Worm (Caenorhabditis elegans) whole organism, L2 larva: Measurements from ENCODE around the gene saeg-2.
A peak's percentile ranks its signal among the peaks of the same experiment; 100 is the strongest.

Experiments
- C34F6.9 ChIP-seq: fragments of 150-350 bp; optimal IDR thresholded peaks from 2 replicates; lab custom pipeline; 2014; ENCODE audit warnings: missing biosample characterization, missing genetic modification characterization
- F13H6.1 ChIP-seq: sonication (generic microtip); optimal IDR thresholded peaks from 2 replicates; lab custom pipeline; 2016; ENCODE audit warnings: missing genetic modification characterization, missing compliant biosample characterization
- R02D3.7 ChIP-seq: fragments of 150-350 bp; optimal IDR thresholded peaks from 2 replicates; lab custom pipeline; 2014; ENCODE audit warnings: missing biosample characterization, missing genetic modification characterization
- Y55F3AM.14 ChIP-seq: fragments of 200-800 bp; sonication (Bioruptor generic); optimal IDR thresholded peaks from 2 replicates; lab custom pipeline; 2018; ENCODE audit warnings: mild to moderate bottlenecking, missing genetic modification characterization, missing compliant biosample characterization
- ZK546.5 ChIP-seq: sonication (generic microtip); optimal IDR thresholded peaks from 2 replicates; lab custom pipeline; 2017; ENCODE audit warnings: missing biosample characterization, missing genetic modification characterization
- alr-1 ChIP-seq: fragments of 150-350 bp; optimal IDR thresholded peaks from 2 replicates; lab custom pipeline; 2014; ENCODE audit warnings: missing biosample characterization, missing genetic modification characterization
- aly-2 ChIP-seq: fragments of 150-350 bp; optimal IDR thresholded peaks from 2 replicates; lab custom pipeline; 2014; ENCODE audit warnings: missing biosample characterization, missing genetic modification characterization
- ama-1 ChIP-seq: fragments of 150-350 bp; optimal IDR thresholded peaks from 2 replicates; lab custom pipeline; 2018; ENCODE audit warnings: inconsistent platforms
- blmp-1 ChIP-seq: sonication (generic microtip); optimal IDR thresholded peaks from 2 replicates; lab custom pipeline; 2017; ENCODE audit warnings: missing genetic modification characterization, mild to moderate bottlenecking, missing compliant biosample characterization, antibody characterized with exemption, moderate library complexity; ENCODE audit not compliant: insufficient read depth
- ceh-16 ChIP-seq: fragments of 150-350 bp; optimal IDR thresholded peaks from 2 replicates; lab custom pipeline; 2014; ENCODE audit warnings: missing biosample characterization, missing genetic modification characterization
- ceh-82 ChIP-seq: fragments of 150-350 bp; optimal IDR thresholded peaks from 2 replicates; lab custom pipeline; 2014; ENCODE audit warnings: missing biosample characterization, missing genetic modification characterization
- crh-2 ChIP-seq: sonication (generic microtip); optimal IDR thresholded peaks from 2 replicates; lab custom pipeline; 2017; ENCODE audit warnings: missing biosample characterization, missing genetic modification characterization
- dmd-4 ChIP-seq: sonication (generic microtip); optimal IDR thresholded peaks from 2 replicates; lab custom pipeline; 2017; ENCODE audit warnings: missing biosample characterization, missing genetic modification characterization
- egl-27 ChIP-seq: sonication (generic microtip); optimal IDR thresholded peaks from 3 replicates; lab custom pipeline; 2017; ENCODE audit warnings: missing biosample characterization, missing genetic modification reagents, missing genetic modification characterization
- elt-1 ChIP-seq: fragments of 150-350 bp; optimal IDR thresholded peaks from 2 replicates; lab custom pipeline; 2014; ENCODE audit warnings: missing biosample characterization, missing genetic modification characterization
- elt-3 ChIP-seq: sonication (generic microtip); optimal IDR thresholded peaks from 2 replicates; lab custom pipeline; 2017; ENCODE audit warnings: missing biosample characterization, missing genetic modification characterization
- fos-1 ChIP-seq: fragments of 150-350 bp; optimal IDR thresholded peaks from 2 replicates; lab custom pipeline; 2014; ENCODE audit warnings: missing biosample characterization, missing genetic modification characterization
- gmeb-1 ChIP-seq: fragments of 150-350 bp; optimal IDR thresholded peaks from 2 replicates; lab custom pipeline; 2014; ENCODE audit warnings: missing biosample characterization, missing genetic modification characterization
- lin-11 ChIP-seq: fragments of 150-350 bp; sonication (generic microtip); optimal IDR thresholded peaks from 2 replicates; lab custom pipeline; 2014; ENCODE audit warnings: missing biosample characterization, missing genetic modification characterization, inconsistent platforms, mixed read lengths
- lin-13 ChIP-seq: fragments of 150-350 bp; optimal IDR thresholded peaks from 2 replicates; lab custom pipeline; 2014; ENCODE audit warnings: missing biosample characterization, missing genetic modification reagents, missing genetic modification characterization
- lin-39 ChIP-seq: fragments of 150-350 bp; optimal IDR thresholded peaks from 2 replicates; lab custom pipeline; 2014; ENCODE audit warnings: missing biosample characterization, missing genetic modification reagents, missing genetic modification characterization
- lsy-2 ChIP-seq, 2 experiments: fragments of 150-350 bp in 1 of 2; sonication (generic microtip) in 1 of 2; optimal IDR thresholded peaks; 2 replicates each; lab custom pipeline; 2014 to 2017; ENCODE audit warnings: missing biosample characterization in 2 of 2, missing genetic modification characterization in 2 of 2
- mab-5 ChIP-seq: fragments of 150-350 bp; optimal IDR thresholded peaks from 2 replicates; lab custom pipeline; 2014; ENCODE audit warnings: missing biosample characterization, missing genetic modification characterization
- mbf-1 ChIP-seq: sonication (generic microtip); optimal IDR thresholded peaks from 2 replicates; lab custom pipeline; 2017; ENCODE audit warnings: missing biosample characterization, missing genetic modification characterization
- mdl-1 ChIP-seq, 2 experiments: fragments of 150-350 bp in 1 of 2; sonication (generic microtip) in 1 of 2; optimal IDR thresholded peaks; 2 replicates each; lab custom pipeline; 2017; ENCODE audit warnings: missing biosample characterization in 2 of 2, missing genetic modification characterization in 2 of 2
- nhr-10 ChIP-seq: sonication (generic microtip); optimal IDR thresholded peaks from 2 replicates; lab custom pipeline; 2017; ENCODE audit warnings: missing biosample characterization, missing genetic modification characterization
- nhr-11 ChIP-seq: fragments of 150-350 bp; optimal IDR thresholded peaks from 2 replicates; lab custom pipeline; 2014; ENCODE audit warnings: missing biosample characterization, missing genetic modification characterization
- nhr-12 ChIP-seq: fragments of 150-350 bp; optimal IDR thresholded peaks from 2 replicates; lab custom pipeline; 2014; ENCODE audit warnings: missing biosample characterization, missing genetic modification characterization
- nhr-129 ChIP-seq: fragments of 150-350 bp; optimal IDR thresholded peaks from 2 replicates; lab custom pipeline; 2014; ENCODE audit warnings: missing biosample characterization, missing genetic modification characterization
- nhr-21 ChIP-seq: fragments of 150-350 bp; optimal IDR thresholded peaks from 2 replicates; lab custom pipeline; 2014; ENCODE audit warnings: missing biosample characterization, missing genetic modification characterization
- nhr-23 ChIP-seq: fragments of 150-350 bp; optimal IDR thresholded peaks from 2 replicates; lab custom pipeline; 2014; ENCODE audit warnings: missing biosample characterization, missing genetic modification reagents, missing genetic modification characterization
- nhr-237 ChIP-seq: fragments of 150-350 bp; optimal IDR thresholded peaks from 2 replicates; lab custom pipeline; 2014; ENCODE audit warnings: missing biosample characterization, missing genetic modification characterization
- nhr-25 ChIP-seq: fragments of 150-350 bp; sonication (generic microtip); optimal IDR thresholded peaks from 3 replicates; lab custom pipeline; 2014; ENCODE audit warnings: missing biosample characterization, missing genetic modification characterization
- nhr-6 ChIP-seq: fragments of 150-350 bp; optimal IDR thresholded peaks from 2 replicates; lab custom pipeline; 2014; ENCODE audit warnings: missing biosample characterization, missing genetic modification characterization
- nhr-77 ChIP-seq: fragments of 150-350 bp; optimal IDR thresholded peaks from 2 replicates; lab custom pipeline; 2014; ENCODE audit warnings: missing biosample characterization, missing genetic modification characterization
- peb-1 ChIP-seq: fragments of 150-350 bp; optimal IDR thresholded peaks from 2 replicates; lab custom pipeline; 2014; ENCODE audit warnings: missing biosample characterization, missing genetic modification characterization
- sem-4 ChIP-seq: fragments of 150-350 bp; optimal IDR thresholded peaks from 2 replicates; lab custom pipeline; 2014; ENCODE audit warnings: missing biosample characterization, missing genetic modification reagents, missing genetic modification characterization
- skn-1 ChIP-seq: sonication (generic microtip); optimal IDR thresholded peaks from 2 replicates; lab custom pipeline; 2017; ENCODE audit warnings: missing biosample characterization, missing genetic modification characterization
- sma-3 ChIP-seq: sonication (generic microtip); optimal IDR thresholded peaks from 2 replicates; lab custom pipeline; 2016; ENCODE audit warnings: missing genetic modification reagents, missing genetic modification characterization, missing compliant biosample characterization
- sma-9 ChIP-seq, 2 experiments: fragments of 150-350 bp in 1 of 2; sonication (generic microtip) in 1 of 2; optimal IDR thresholded peaks; 2 replicates each; lab custom pipeline; 2014 to 2016; ENCODE audit warnings: missing genetic modification characterization in 2 of 2, mild to moderate bottlenecking in 1 of 2, missing biosample characterization in 1 of 2, missing compliant biosample characterization in 1 of 2, missing genetic modification reagents in 1 of 2, moderate library complexity in 1 of 2
- snpc-4 ChIP-seq: fragments of 150-350 bp; optimal IDR thresholded peaks from 2 replicates; lab custom pipeline; 2014; ENCODE audit warnings: missing biosample characterization, missing genetic modification characterization
- unc-39 ChIP-seq: fragments of 150-350 bp; optimal IDR thresholded peaks from 2 replicates; lab custom pipeline; 2014; ENCODE audit warnings: missing biosample characterization, missing genetic modification characterization
- unc-55 ChIP-seq: fragments of 150-350 bp; sonication (generic microtip); optimal IDR thresholded peaks from 3 replicates; lab custom pipeline; 2014; ENCODE audit warnings: missing biosample characterization, missing genetic modification reagents, missing genetic modification characterization
- unc-62 ChIP-seq: fragments of 150-350 bp; optimal IDR thresholded peaks from 2 replicates; lab custom pipeline; 2014; ENCODE audit warnings: missing biosample characterization, missing genetic modification reagents, missing genetic modification characterization
- zag-1 ChIP-seq: fragments of 150-350 bp; optimal IDR thresholded peaks from 2 replicates; lab custom pipeline; 2014; ENCODE audit warnings: missing biosample characterization, missing genetic modification characterization
- ztf-1 ChIP-seq: fragments of 200-800 bp; sonication (Bioruptor generic); conservative IDR thresholded peaks from 2 replicates; pipeline ENCODE4 v1.3.6; 2022; ENCODE audit warnings: missing genetic modification characterization, missing compliant biosample characterization
- ztf-11 ChIP-seq: sonication (generic microtip); optimal IDR thresholded peaks from 2 replicates; lab custom pipeline; 2017; ENCODE audit warnings: missing biosample characterization, missing genetic modification characterization
- ztf-4 ChIP-seq: fragments of 150-350 bp; optimal IDR thresholded peaks from 2 replicates; lab custom pipeline; 2014; ENCODE audit warnings: missing biosample characterization, missing genetic modification characterization

The saeg-2 gene

DNA sequence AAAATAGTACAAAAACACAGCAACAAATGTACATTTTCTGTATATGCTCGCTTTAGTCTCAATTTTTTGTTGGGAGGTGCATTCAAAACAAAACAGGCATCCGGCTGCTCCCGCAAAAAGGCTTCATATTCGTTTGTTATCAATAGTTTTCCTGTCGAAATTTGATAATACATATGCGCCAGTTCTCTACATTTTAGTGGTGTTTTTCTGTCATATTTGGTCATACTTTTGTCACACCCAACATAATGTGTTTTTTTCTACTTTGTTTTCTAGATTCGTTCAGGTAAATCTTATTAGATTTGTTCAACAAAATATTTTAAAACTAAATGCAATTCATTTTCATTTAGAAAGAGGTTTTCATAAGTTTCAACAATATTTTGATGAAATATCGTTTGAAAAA is 18.3 kb downstream of the saeg-2 start:
- TF ChIP-seq nhr-12 = no peak
- TF ChIP-seq gmeb-1 = no peak
- no peak for TF ChIP-seq sma-3
- no peak for TF ChIP-seq lin-13 (GFP tag; lab: Kevin White, UChicago)
- TF ChIP-seq unc-39 (tag; lab: Kevin White, UChicago) = no peak
- TF ChIP-seq nhr-10 (tag; lab: Kevin White, UChicago) = no peak
- no peak for TF ChIP-seq egl-27
- TF ChIP-seq elt-3 (tag; lab: Kevin White, UChicago) = no peak
- no peak for TF ChIP-seq nhr-11
- TF ChIP-seq sem-4 = no peak
- no peak for TF ChIP-seq R02D3.7
- TF ChIP-seq ZK546.5 (tag; lab: Kevin White, UChicago) = no peak
- TF ChIP-seq blmp-1 (tag; lab: Kevin White, UChicago) = no peak
- no peak for TF ChIP-seq ceh-82 (tag; lab: Kevin White, UChicago)
- TF ChIP-seq nhr-129 (tag; lab: Kevin White, UChicago) = no peak
- TF ChIP-seq dmd-4 (tag; lab: Kevin White, UChicago) = no peak
- TF ChIP-seq alr-1 (tag; lab: Kevin White, UChicago) = no peak

DNA sequence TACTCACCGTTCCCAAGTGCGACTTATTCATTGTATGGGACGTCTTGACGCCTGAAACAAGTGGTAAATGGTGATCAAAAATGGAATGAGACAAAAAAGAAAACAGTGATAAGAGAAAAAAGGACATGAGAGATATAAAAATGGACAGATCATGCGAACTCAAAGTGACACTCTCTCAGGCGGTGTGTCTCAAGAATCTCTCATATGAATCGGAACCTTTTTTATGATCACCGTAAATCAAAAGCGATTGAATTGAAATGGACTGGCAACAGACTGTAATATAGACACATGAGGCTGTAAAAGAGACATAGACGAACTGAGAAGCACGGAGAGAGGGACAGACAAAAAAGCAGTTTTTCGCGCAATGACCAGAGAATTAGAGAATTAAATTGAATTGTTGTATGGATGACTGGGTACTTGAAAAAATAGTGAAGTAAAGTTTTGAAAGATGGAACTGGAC is 28.9 kb downstream of the saeg-2 start, which contains the start of gene clip-1:
Gene clip-1 (minus strand): TSS at position 51 of the 460 bp plus-strand sequence.
- TF ChIP-seq unc-39 (tag; lab: Kevin White, UChicago) = no peak
- TF ChIP-seq R02D3.7 = no peak
- peak in 1 of 2 experiments; percentile 19 for TF ChIP-seq lsy-2 (tag; optimal IDR thresholded peaks at IDR 0.05; lab: Kevin White, UChicago)
- peak; percentile 57 for TF ChIP-seq sma-3
- peak; percentile 56 for TF ChIP-seq blmp-1 (tag; lab: Kevin White, UChicago)
- no peak for TF ChIP-seq aly-2 (tag; lab: Kevin White, UChicago)
- peak; percentile 16 for TF ChIP-seq nhr-129 (tag; lab: Kevin White, UChicago)
- no peak for TF ChIP-seq ZK546.5 (tag; lab: Kevin White, UChicago)
- TF ChIP-seq crh-2 (tag; lab: Kevin White, UChicago) = no peak
- no peak for TF ChIP-seq mab-5 (tag; lab: Kevin White, UChicago)
- no peak for TF ChIP-seq ceh-82 (tag; lab: Kevin White, UChicago)
- no peak for TF ChIP-seq snpc-4
- peak; percentile 66 for TF ChIP-seq nhr-25 (tag; lab: Kevin White, UChicago)
- no peak for TF ChIP-seq elt-1 (tag; lab: Kevin White, UChicago)
- TF ChIP-seq unc-55 (GFP tag; lab: Kevin White, UChicago) = no peak
- no peak for TF ChIP-seq lin-11
- TF ChIP-seq nhr-11 = no peak
- no peak for TF ChIP-seq ztf-11 (tag; lab: Kevin White, UChicago)
- no peak for TF ChIP-seq ztf-1
- no peak for TF ChIP-seq ama-1 (lab: Kevin White, UChicago)
- no peak for TF ChIP-seq nhr-23 (tag; lab: Kevin White, UChicago)
- no peak for TF ChIP-seq mdl-1 (tag; optimal IDR thresholded peaks at IDR 0.05; lab: Kevin White, UChicago)
- TF ChIP-seq elt-3 (tag; lab: Kevin White, UChicago) = no peak
- TF ChIP-seq sem-4 = peak; percentile 60
- TF ChIP-seq skn-1 = no peak
- TF ChIP-seq lin-13 (GFP tag; lab: Kevin White, UChicago) = no peak
- no peak for TF ChIP-seq peb-1 (tag; lab: Kevin White, UChicago)
- TF ChIP-seq dmd-4 (tag; lab: Kevin White, UChicago) = no peak
- TF ChIP-seq mbf-1 (tag; lab: Kevin White, UChicago) = no peak
- no peak for TF ChIP-seq lin-39
- TF ChIP-seq F13H6.1 (tag; lab: Kevin White, UChicago) = peak; percentile 8
- no peak for TF ChIP-seq alr-1 (tag; lab: Kevin White, UChicago)
- no peak for TF ChIP-seq nhr-10 (tag; lab: Kevin White, UChicago)
- no peak for TF ChIP-seq Y55F3AM.14 (GFP tag; lab: Kevin White, UChicago)
- no peak for TF ChIP-seq nhr-77 (tag; lab: Kevin White, UChicago)
- no peak for TF ChIP-seq unc-62 (GFP tag; lab: Kevin White, UChicago)
- peak; percentile 49 for TF ChIP-seq nhr-21 (tag; lab: Kevin White, UChicago)
- peak; percentile 36 for TF ChIP-seq fos-1
- TF ChIP-seq egl-27 = no peak
- no peak for TF ChIP-seq ztf-4
- TF ChIP-seq nhr-12 = no peak
- TF ChIP-seq gmeb-1 = peak; percentile 38
- TF ChIP-seq zag-1 = no peak
- TF ChIP-seq C34F6.9 (tag; lab: Kevin White, UChicago) = no peak
- TF ChIP-seq nhr-6 (tag; lab: Kevin White, UChicago) = no peak
- TF ChIP-seq sma-9 (GFP tag; optimal IDR thresholded peaks at IDR 0.05; lab: Kevin White, UChicago) = peak; percentile 60
- TF ChIP-seq sma-9 (tag; optimal IDR thresholded peaks at IDR 0.05; lab: Kevin White, UChicago) = no peak
- no peak for TF ChIP-seq nhr-237 (tag; lab: Kevin White, UChicago)
- TF ChIP-seq ceh-16 = no peak
